Worm (Caenorhabditis elegans): ENCODE results near the gene nduv-3.

- TF ChIP-seq nhr-11 (tag; optimal IDR thresholded peaks at IDR 0.05) (no peak), ceh-82 (tag; optimal IDR thresholded peaks at IDR 0.05) (no peak), nhr-12 (tag; optimal IDR thresholded peaks at IDR 0.05) (no peak), tbx-2 (tag; optimal IDR thresholded peaks at IDR 0.05) (no peak), fkh-10 (GFP tag; optimal IDR thresholded peaks at IDR 0.05) (no peak), pha-4 (tag; optimal IDR thresholded peaks at IDR 0.05) (no peak), nhr-77 (tag; optimal IDR thresholded peaks at IDR 0.05) (no peak), zag-1 (tag; optimal IDR thresholded peaks at IDR 0.05) (no peak)
Measured at ce11 chrIV:2677687-2678086, 36.6 kb downstream of the nduv-3 start.

Measured in whole organism, L3 larva.